Fruit fly (Drosophila melanogaster): Measurements from ENCODE around the gene CG33493.

The CG33493 gene

dm6 chr3L:10739666-10740417 is 46.9 kb upstream of the CG33493 start (continued):
- TF ChIP-seq CG1024 (GFP tag; IDR thresholded peaks at IDR 0.05) (peak; percentile 77), CG1233 (GFP tag; optimal IDR thresholded peaks at IDR 0.05) (peak; percentile 82), CG10565 (GFP tag; optimal IDR thresholded peaks at IDR 0.05) (peak; percentile 77), CG17829 (tag; optimal IDR thresholded peaks at IDR 0.05) (peak; percentile 86), CG3281 (GFP tag; optimal IDR thresholded peaks at IDR 0.05) (peak; percentile 96), mld (GFP tag; IDR thresholded peaks at IDR 0.05; ENCODE audit: partially characterized antibody) (no peak), pros (GFP tag; optimal IDR thresholded peaks at IDR 0.05) (peak; percentile 39), CG1602 (GFP tag; optimal IDR thresholded peaks at IDR 0.05) (peak; percentile 89), ci (GFP tag; IDR thresholded peaks at IDR 0.05) (peak; percentile 83), org-1 (GFP tag; optimal IDR thresholded peaks at IDR 0.05) (peak; percentile 93), CG4707 (GFP tag; optimal IDR thresholded peaks at IDR 0.05) (peak; percentile 24), btn (GFP tag; optimal IDR thresholded peaks at IDR 0.05) (peak; percentile 91), vfl (GFP tag; optimal IDR thresholded peaks at IDR 0.05) (peak; percentile 87), psq (GFP tag; optimal IDR thresholded peaks at IDR 0.05) (peak; percentile 43), tna (GFP tag; IDR thresholded peaks at IDR 0.05; ENCODE audit: partially characterized antibody) (no peak), CHES-1-like (GFP tag; optimal IDR thresholded peaks at IDR 0.05) (peak; percentile 90), bowl (GFP tag; IDR thresholded peaks at IDR 0.05) (no peak; the same call in 1 of the 2 replicates), CG4360 (GFP tag; IDR thresholded peaks at IDR 0.05) (no peak), CG18476 (GFP tag; optimal IDR thresholded peaks at IDR 0.05) (peak; percentile 92), scrt (GFP tag; optimal IDR thresholded peaks at IDR 0.05) (peak; percentile 82), CG17802 (tag; optimal IDR thresholded peaks at IDR 0.05) (peak; percentile 64), Nf-YA (GFP tag; IDR thresholded peaks at IDR 0.05) (peak; percentile 95), Gug (GFP tag; IDR thresholded peaks at IDR 0.05) (peak; percentile 77), CG3995 (GFP tag; optimal IDR thresholded peaks at IDR 0.05) (peak; percentile 63), MTF-1 (GFP tag; optimal IDR thresholded peaks at IDR 0.05; ENCODE audit: borderline replicate concordance) (peak; percentile 66), Doc2 (GFP tag; IDR thresholded peaks at IDR 0.05) (no peak; the same call in 1 of the 2 replicates), CG32767 (GFP tag; IDR thresholded peaks at IDR 0.05) (peak; percentile 86; the same call in 1 of the 2 replicates), CG7963 (GFP tag; IDR thresholded peaks at IDR 0.05; ENCODE audit: partially characterized antibody) (no peak), CG6254 (GFP tag; optimal IDR thresholded peaks at IDR 0.05) (peak; percentile 88), Dll (GFP tag; IDR thresholded peaks at IDR 0.05; ENCODE audit: partially characterized antibody) (0 out of 4 replicates have a peak, but pooled peaks have one; percentile 9), HmgZ (tag; optimal IDR thresholded peaks at IDR 0.05) (peak; percentile 80), CG42726 (GFP tag; IDR thresholded peaks at IDR 0.05; ENCODE audit: partially characterized antibody) (no peak), Hand (GFP tag; optimal IDR thresholded peaks at IDR 0.05) (peak; percentile 88), TFAM (GFP tag; optimal IDR thresholded peaks at IDR 0.05) (peak; percentile 63), gsb-n (tag; optimal IDR thresholded peaks at IDR 0.05) (peak; percentile 77), BEAF-32 (GFP tag; optimal IDR thresholded peaks at IDR 0.05) (no peak), CG17912 (GFP tag; optimal IDR thresholded peaks at IDR 0.05) (no peak), fd102C (GFP tag; optimal IDR thresholded peaks at IDR 0.05) (no peak), Hmr (GFP tag; optimal IDR thresholded peaks at IDR 0.05) (peak; percentile 94), Dek (tag; optimal IDR thresholded peaks at IDR 0.05) (peak; percentile 91), dimm (GFP tag; IDR thresholded peaks at IDR 0.05) (peak; percentile 37; the same call in 1 of the 2 replicates), CG14965 (GFP tag; optimal IDR thresholded peaks at IDR 0.05; ENCODE audit: borderline replicate concordance) (peak; percentile 68), CG32532 (GFP tag; IDR thresholded peaks at IDR 0.05) (peak; percentile 88), Usf (GFP tag; optimal IDR thresholded peaks at IDR 0.05) (peak; percentile 69), Neu2 (GFP tag; optimal IDR thresholded peaks at IDR 0.05; ENCODE audit: borderline replicate concordance) (peak; percentile 74), Max (GFP tag; optimal IDR thresholded peaks at IDR 0.05) (peak; percentile 87), CG10274 (GFP tag; optimal IDR thresholded peaks at IDR 0.05) (peak; percentile 70)

Measured in whole organism, embryonic.